Worm (Caenorhabditis elegans) whole organism, early embryonic: ENCODE data around the gene C18E9.5.

ENCODE experiments used
- ceh-13 ChIP-seq: fragments of 200-800 bp; sonication (Bioruptor generic); optimal IDR thresholded peaks from 2 replicates; lab custom pipeline; 2018; ENCODE audit warnings: mild to moderate bottlenecking, missing genetic modification characterization, missing compliant biosample characterization
- hnd-1 ChIP-seq: sonication (generic microtip); optimal IDR thresholded peaks from 2 replicates; lab custom pipeline; 2016; ENCODE audit warnings: missing genetic modification characterization, missing compliant biosample characterization

DNA sequence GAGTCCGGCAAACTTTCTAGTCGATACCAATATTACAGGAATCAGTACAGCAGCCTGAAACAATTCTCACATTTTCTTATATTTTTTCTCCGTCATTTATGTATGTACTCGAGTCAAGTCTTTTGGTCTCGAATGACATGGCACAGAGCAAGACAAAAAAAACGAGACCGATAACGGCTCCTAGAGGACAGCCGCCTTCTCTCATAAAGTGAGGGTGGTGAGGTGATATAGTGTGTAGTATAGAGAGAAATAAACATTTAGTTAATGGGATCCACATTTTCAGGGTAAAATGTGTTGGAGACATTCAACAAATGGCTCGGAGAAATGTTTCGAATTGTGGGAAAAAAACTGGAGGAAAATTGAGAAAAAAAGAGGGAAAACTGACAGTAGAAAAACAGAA, 7.6 kb upstream of the C18E9.5 start:
- TF ChIP-seq hnd-1 (no peak), ceh-13 (no peak)
